Fruit fly (Drosophila melanogaster) whole organism, embryonic: ENCODE results near the gene CG7974.

Experiments used
- Aef1 ChIP-seq: fragments of 200-800 bp; sonication (Bioruptor generic); IDR thresholded peaks from 3 replicates; pipeline ENCODE4 v1.3.6; 2022; ENCODE audit warnings: missing biosample characterization, missing genetic modification characterization
- Asciz ChIP-seq: fragments of 200-800 bp; sonication (Bioruptor generic); optimal IDR thresholded peaks from 2 replicates; lab custom pipeline; 2017; ENCODE audit warnings: missing biosample characterization, mild to moderate bottlenecking, missing genetic modification characterization, missing genetic modification reagents
- Atf3 ChIP-seq: fragments of 200-800 bp; sonication (Bioruptor generic); optimal IDR thresholded peaks from 3 replicates; lab custom pipeline; 2016; ENCODE audit warnings: missing biosample characterization, missing genetic modification characterization
- CG10321 ChIP-seq: fragments of 200-800 bp; sonication (Bioruptor generic); IDR thresholded peaks from 2 replicates; pipeline ENCODE4 v1.3.6; 2022; ENCODE audit warnings: missing biosample characterization, missing genetic modification characterization
- CG10431 ChIP-seq: fragments of 200-800 bp; sonication (Bioruptor generic); optimal IDR thresholded peaks from 3 replicates; lab custom pipeline; 2018; ENCODE audit warnings: missing biosample characterization, mild to moderate bottlenecking, missing genetic modification characterization
- CG10462 ChIP-seq: fragments of 200-800 bp; sonication (Bioruptor generic); optimal IDR thresholded peaks from 2 replicates; lab custom pipeline; 2016; ENCODE audit warnings: missing biosample characterization, missing genetic modification characterization
- CG10979 ChIP-seq: fragments of 200-800 bp; sonication (Bioruptor generic); optimal IDR thresholded peaks from 2 replicates; lab custom pipeline; 2018; ENCODE audit warnings: missing biosample characterization, mild to moderate bottlenecking, missing genetic modification characterization, moderate library complexity
- CG12744 ChIP-seq: fragments of 200-800 bp; sonication (Bioruptor generic); optimal IDR thresholded peaks from 2 replicates; lab custom pipeline; 2016; ENCODE audit warnings: missing biosample characterization, missing genetic modification characterization
- CG13296 ChIP-seq: fragments of 200-800 bp; sonication (Bioruptor generic); optimal IDR thresholded peaks from 3 replicates; lab custom pipeline; 2018; ENCODE audit warnings: missing biosample characterization, mild to moderate bottlenecking, missing genetic modification characterization
- CG16813 ChIP-seq: fragments of 200-800 bp; sonication (Bioruptor generic); IDR thresholded peaks from 3 replicates; pipeline ENCODE4 v1.3.6; 2022; ENCODE audit warnings: missing biosample characterization, missing genetic modification characterization; ENCODE audit not compliant: partially characterized antibody
- CG16863 ChIP-seq: fragments of 200-800 bp; sonication (Bioruptor generic); optimal IDR thresholded peaks from 3 replicates; lab custom pipeline; 2016; ENCODE audit warnings: missing biosample characterization, missing genetic modification characterization
- CG17568 ChIP-seq: fragments of 200-800 bp; sonication (Bioruptor generic); optimal IDR thresholded peaks from 2 replicates; lab custom pipeline; 2018; ENCODE audit warnings: missing biosample characterization, mild to moderate bottlenecking, missing genetic modification characterization, moderate library complexity
- CG1792 ChIP-seq: fragments of 200-800 bp; sonication (Bioruptor generic); optimal IDR thresholded peaks from 2 replicates; lab custom pipeline; 2016; ENCODE audit warnings: missing biosample characterization, missing genetic modification characterization
- CG2889 ChIP-seq: fragments of 200-800 bp; sonication (Bioruptor generic); IDR thresholded peaks from 3 replicates; pipeline ENCODE4 v1.3.6; 2022; ENCODE audit warnings: missing biosample characterization, missing genetic modification characterization
- CG30403 ChIP-seq: fragments of 200-800 bp; sonication (Bioruptor generic); optimal IDR thresholded peaks from 3 replicates; lab custom pipeline; 2016; ENCODE audit warnings: missing biosample characterization, missing genetic modification characterization
- CG34422 ChIP-seq: fragments of 200-800 bp; sonication (Bioruptor generic); IDR thresholded peaks from 3 replicates; pipeline ENCODE4 v1.3.6; 2022; ENCODE audit warnings: missing biosample characterization, missing genetic modification characterization
- CG3838 ChIP-seq: fragments of 200-800 bp; sonication (Bioruptor generic); optimal IDR thresholded peaks from 3 replicates; lab custom pipeline; 2016; ENCODE audit warnings: missing biosample characterization, missing genetic modification characterization
- CG4282 ChIP-seq: fragments of 200-800 bp; sonication (Bioruptor generic); optimal IDR thresholded peaks from 2 replicates; lab custom pipeline; 2016; ENCODE audit warnings: missing biosample characterization, missing genetic modification characterization
- CG4328 ChIP-seq: fragments of 200-800 bp; sonication (Bioruptor generic); optimal IDR thresholded peaks from 3 replicates; lab custom pipeline; 2017; ENCODE audit warnings: missing biosample characterization, missing genetic modification reagents, missing genetic modification characterization
- CG5180 ChIP-seq: fragments of 200-800 bp; sonication (Bioruptor generic); optimal IDR thresholded peaks from 3 replicates; lab custom pipeline; 2017; ENCODE audit warnings: missing biosample characterization, missing genetic modification characterization, mild to moderate bottlenecking, moderate library complexity, missing genetic modification reagents
- CG6854 ChIP-seq: fragments of 200-800 bp; sonication (Bioruptor generic); optimal IDR thresholded peaks from 3 replicates; lab custom pipeline; 2017; ENCODE audit warnings: missing biosample characterization, mild to moderate bottlenecking, missing genetic modification characterization
- CG7556 ChIP-seq: fragments of 200-800 bp; sonication (Bioruptor generic); optimal IDR thresholded peaks from 2 replicates; lab custom pipeline; 2017; ENCODE audit warnings: missing biosample characterization, mild to moderate bottlenecking, missing genetic modification characterization
- CG8290 ChIP-seq, 3 experiments: fragments of 200-800 bp; sonication (Bioruptor generic); optimal IDR thresholded peaks; 2 replicates each; lab custom pipeline; 2016 to 2019; ENCODE audit warnings: missing biosample characterization in 3 of 3, missing genetic modification characterization in 3 of 3, mild to moderate bottlenecking in 2 of 3, moderate library complexity in 1 of 3
- CG8359 ChIP-seq: fragments of 200-800 bp; sonication (Bioruptor generic); optimal IDR thresholded peaks from 2 replicates; lab custom pipeline; 2017; ENCODE audit warnings: missing biosample characterization, mild to moderate bottlenecking, missing genetic modification characterization, borderline replicate concordance
- CG9437 ChIP-seq: fragments of 200-800 bp; sonication (Bioruptor generic); optimal IDR thresholded peaks from 2 replicates; lab custom pipeline; 2018; ENCODE audit warnings: missing biosample characterization, mild to moderate bottlenecking, missing genetic modification characterization
- CG9876 ChIP-seq: fragments of 200-800 bp; sonication (Bioruptor generic); optimal IDR thresholded peaks from 2 replicates; lab custom pipeline; 2016; ENCODE audit warnings: missing biosample characterization, missing genetic modification characterization
- Doc3 ChIP-seq: fragments of 200-800 bp; sonication (Bioruptor generic); IDR thresholded peaks from 3 replicates; pipeline ENCODE4 v1.3.6; 2022; ENCODE audit warnings: missing biosample characterization, missing genetic modification characterization; ENCODE audit not compliant: partially characterized antibody
- E2f1 ChIP-seq: fragments of 200-800 bp; sonication (Bioruptor generic); IDR thresholded peaks from 2 replicates; pipeline ENCODE4 v1.3.6; 2022; ENCODE audit warnings: missing biosample characterization, missing genetic modification characterization
- H2.0 ChIP-seq: fragments of 200-800 bp; sonication (Bioruptor generic); IDR thresholded peaks from 2 replicates; pipeline ENCODE4 v1.3.6; 2022; ENCODE audit warnings: missing biosample characterization, missing genetic modification characterization
- Jarid2 ChIP-seq: fragments of 200-800 bp; sonication (Bioruptor generic); optimal IDR thresholded peaks from 3 replicates; lab custom pipeline; 2017; ENCODE audit warnings: mild to moderate bottlenecking, missing biosample characterization, missing genetic modification reagents, missing genetic modification characterization
- Mrtf ChIP-seq: fragments of 200-800 bp; sonication (Bioruptor generic); IDR thresholded peaks from 3 replicates; pipeline ENCODE4 v1.3.6; 2022; ENCODE audit warnings: missing biosample characterization, missing genetic modification characterization
- Neu2 ChIP-seq: fragments of 200-800 bp; sonication (Bioruptor generic); optimal IDR thresholded peaks from 3 replicates; lab custom pipeline; 2016; ENCODE audit warnings: missing biosample characterization, missing genetic modification characterization, borderline replicate concordance
- ara ChIP-seq: fragments of 200-800 bp; sonication (Bioruptor generic); IDR thresholded peaks from 2 replicates; pipeline ENCODE4 v1.3.6; 2022; ENCODE audit warnings: missing biosample characterization, missing genetic modification characterization
- emc ChIP-seq: fragments of 200-800 bp; sonication (Bioruptor generic); optimal IDR thresholded peaks from 2 replicates; lab custom pipeline; 2016; ENCODE audit warnings: missing biosample characterization, missing genetic modification characterization
- ftz-f1 ChIP-seq: fragments of 200-800 bp; sonication (Bioruptor generic); optimal IDR thresholded peaks from 2 replicates; lab custom pipeline; 2016; ENCODE audit warnings: missing biosample characterization, missing genetic modification characterization
- gsb-n ChIP-seq: fragments of 200-800 bp; sonication (Bioruptor generic); optimal IDR thresholded peaks from 3 replicates; lab custom pipeline; 2018; ENCODE audit warnings: missing biosample characterization, mild to moderate bottlenecking, missing genetic modification characterization
- hth ChIP-seq: fragments of >200 bp; optimal IDR thresholded peaks from 2 replicates; lab custom pipeline; 2017; ENCODE audit warnings: inconsistent platforms
- lilli ChIP-seq: fragments of 200-800 bp; sonication (Bioruptor generic); optimal IDR thresholded peaks from 3 replicates; lab custom pipeline; 2016; ENCODE audit warnings: missing biosample characterization, missing genetic modification characterization
- mam ChIP-seq: fragments of 200-800 bp; sonication (Bioruptor generic); optimal IDR thresholded peaks from 3 replicates; lab custom pipeline; 2016; ENCODE audit warnings: missing biosample characterization, missing genetic modification characterization
- mld ChIP-seq: fragments of 200-800 bp; sonication (Bioruptor generic); IDR thresholded peaks from 3 replicates; pipeline ENCODE4 v1.3.6; 2022; ENCODE audit warnings: missing biosample characterization, missing genetic modification characterization; ENCODE audit not compliant: partially characterized antibody
- pb ChIP-seq: fragments of 200-800 bp; sonication (Bioruptor generic); optimal IDR thresholded peaks from 3 replicates; lab custom pipeline; 2016; ENCODE audit warnings: missing biosample characterization, missing genetic modification characterization
- pnt ChIP-seq: fragments of 200-800 bp; sonication (Bioruptor generic); optimal IDR thresholded peaks from 3 replicates; lab custom pipeline; 2016; ENCODE audit warnings: missing biosample characterization, missing genetic modification characterization
- ro ChIP-seq: fragments of 200-800 bp; sonication (Bioruptor generic); IDR thresholded peaks from 2 replicates; pipeline ENCODE4 v1.3.6; 2022; ENCODE audit warnings: missing biosample characterization, missing genetic modification characterization
- schlank ChIP-seq: fragments of 200-800 bp; sonication (Bioruptor generic); optimal IDR thresholded peaks from 2 replicates; lab custom pipeline; 2018; ENCODE audit warnings: missing biosample characterization, mild to moderate bottlenecking, missing genetic modification characterization
- sisA ChIP-seq: fragments of 200-800 bp; sonication (Bioruptor generic); IDR thresholded peaks from 2 replicates; pipeline ENCODE4 v1.3.6; 2022; ENCODE audit warnings: missing biosample characterization, missing genetic modification characterization
- stc ChIP-seq: fragments of 200-800 bp; sonication (Bioruptor generic); IDR thresholded peaks from 2 replicates; pipeline ENCODE4 v1.3.6; 2022; ENCODE audit warnings: missing biosample characterization, missing genetic modification characterization
- tio ChIP-seq: fragments of 200-800 bp; sonication (Bioruptor generic); optimal IDR thresholded peaks from 2 replicates; lab custom pipeline; 2017; ENCODE audit warnings: missing biosample characterization, missing genetic modification characterization, inconsistent platforms
- toy ChIP-seq: fragments of 200-800 bp; sonication (Bioruptor generic); IDR thresholded peaks from 2 replicates; pipeline ENCODE4 v1.3.6; 2022; ENCODE audit warnings: missing biosample characterization, missing genetic modification characterization
- usp ChIP-seq: fragments of >200 bp; optimal IDR thresholded peaks from 2 replicates; lab custom pipeline; 2017; ENCODE audit warnings: missing biosample characterization, missing genetic modification characterization
- zf30C ChIP-seq: fragments of 200-800 bp; sonication (Bioruptor generic); optimal IDR thresholded peaks from 3 replicates; lab custom pipeline; 2018; ENCODE audit warnings: missing biosample characterization, mild to moderate bottlenecking, missing genetic modification characterization
- zfh2 ChIP-seq: fragments of 200-800 bp; sonication (Bioruptor generic); optimal IDR thresholded peaks from 2 replicates; lab custom pipeline; 2016; ENCODE audit warnings: missing biosample characterization, missing genetic modification characterization

CG7974 gene

dm6 chr3L:1618116-1618727, 46.7 kb upstream of the CG7974 start, which contains the start of the genes CG13926, ABCB7 and CG33230 (continued):
- TF ChIP-seq Doc3 (GFP tag; lab: Robert Waterston, UW) (0 out of 3 replicates have a peak, but pooled peaks have one; percentile 39), E2f1 (GFP tag; lab: Robert Waterston, UW) (no peak), sisA (GFP tag; lab: Robert Waterston, UW) (0 out of 2 replicates have a peak, but pooled peaks have one; percentile 19), CG6854 (no peak), pb (GFP tag; lab: Kevin White, UChicago) (no peak), gsb-n (tag; lab: Kevin White, UChicago) (peak; percentile 83), CG17568 (GFP tag; lab: Kevin White, UChicago) (no peak), CG8290 (GFP tag; optimal IDR thresholded peaks at IDR 0.05; lab: Kevin White, UChicago) (no peak), CG8290 (tag; optimal IDR thresholded peaks at IDR 0.05; lab: Kevin White, UChicago) (no peak), CG10321 (GFP tag; lab: Robert Waterston, UW) (no peak), CG9437 (GFP tag; lab: Kevin White, UChicago) (peak; percentile 21), CG30403 (GFP tag; lab: Kevin White, UChicago) (peak; percentile 57), ara (GFP tag; lab: Robert Waterston, UW) (no peak), toy (GFP tag; lab: Robert Waterston, UW) (no peak), CG10431 (peak; percentile 25), Jarid2 (GFP tag; lab: Kevin White, UChicago) (no peak), stc (no peak), hth (lab: Kevin White, UChicago) (no peak), CG3838 (GFP tag; lab: Kevin White, UChicago) (no peak), lilli (GFP tag; lab: Kevin White, UChicago) (peak; percentile 64), pnt (GFP tag; lab: Kevin White, UChicago) (no peak), mld (GFP tag; lab: Robert Waterston, UW) (no peak), CG10979 (tag; lab: Kevin White, UChicago) (peak; percentile 11), CG13296 (GFP tag; lab: Kevin White, UChicago) (no peak), schlank (tag; lab: Kevin White, UChicago) (no peak), CG16863 (GFP tag; lab: Kevin White, UChicago) (no peak), CG34422 (peak; percentile 60; the same call in 2 of the 3 replicates), usp (GFP tag; lab: Kevin White, UChicago) (no peak), tio (GFP tag; lab: Kevin White, UChicago) (no peak), CG2889 (GFP tag; lab: Robert Waterston, UW) (no peak), CG16813 (GFP tag; lab: Robert Waterston, UW) (peak; percentile 43; the same call in 1 of the 3 replicates), Neu2 (GFP tag; lab: Kevin White, UChicago) (no peak), CG1792 (no peak), Aef1 (GFP tag; lab: Robert Waterston, UW) (no peak), ro (GFP tag; lab: Robert Waterston, UW) (no peak), Atf3 (GFP tag; lab: Kevin White, UChicago) (no peak), CG9876 (GFP tag; lab: Kevin White, UChicago) (no peak), ftz-f1 (GFP tag; lab: Kevin White, UChicago) (peak; percentile 98), CG7556 (no peak), mam (GFP tag; lab: Kevin White, UChicago) (peak; percentile 57), zf30C (GFP tag; lab: Kevin White, UChicago) (no peak), CG12744 (GFP tag; lab: Kevin White, UChicago) (no peak), Mrtf (GFP tag; lab: Robert Waterston, UW) (no peak), emc (GFP tag; lab: Kevin White, UChicago) (no peak), Asciz (GFP tag; lab: Kevin White, UChicago) (no peak), CG4328 (GFP tag; lab: Kevin White, UChicago) (no peak), CG5180 (GFP tag; lab: Kevin White, UChicago) (no peak), CG10462 (GFP tag; lab: Kevin White, UChicago) (no peak), H2.0 (GFP tag; lab: Robert Waterston, UW) (no peak), CG4282 (GFP tag; lab: Kevin White, UChicago) (no peak), zfh2 (GFP tag; lab: Kevin White, UChicago) (peak; percentile 31), CG8359 (GFP tag; lab: Kevin White, UChicago) (no peak)
